Fruit fly (Drosophila melanogaster): ENCODE measurements around the gene Nepl6.
A peak's percentile ranks its signal among the peaks of the same experiment; 100 is the strongest.

The Nepl6 gene

dm6 chr2L:6356686-6357362 lies 28.5 kb downstream of the Nepl6 start (continued):
- TF ChIP-seq slbo (GFP tag; IDR thresholded peaks at IDR 0.05), result peak; percentile 28
- TF ChIP-seq CG18262 (tag; optimal IDR thresholded peaks at IDR 0.05), result peak; percentile 58
- peak; percentile 46 for TF ChIP-seq trem (tag; optimal IDR thresholded peaks at IDR 0.05)
- peak; percentile 56 for TF ChIP-seq CG18764 (GFP tag; optimal IDR thresholded peaks at IDR 0.05)
- TF ChIP-seq CG7839 (tag; optimal IDR thresholded peaks at IDR 0.05), result peak; percentile 52
- peak; percentile 54 for TF ChIP-seq CG4820 (GFP tag; optimal IDR thresholded peaks at IDR 0.05)
- TF ChIP-seq lab (GFP tag; optimal IDR thresholded peaks at IDR 0.05), result peak; percentile 68
- TF ChIP-seq CG11398 (GFP tag; optimal IDR thresholded peaks at IDR 0.05), result no peak
- TF ChIP-seq btn (GFP tag; optimal IDR thresholded peaks at IDR 0.05), result no peak
- TF ChIP-seq CG42726 (GFP tag; IDR thresholded peaks at IDR 0.05; ENCODE audit: partially characterized antibody), result 0 out of 2 replicates have a peak, but pooled peaks have one; percentile 27
- peak; percentile 22 for TF ChIP-seq Oli (tag; optimal IDR thresholded peaks at IDR 0.05)
- TF ChIP-seq pzg (GFP tag; optimal IDR thresholded peaks at IDR 0.05), result no peak
- TF ChIP-seq CG2678 (tag; optimal IDR thresholded peaks at IDR 0.05), result peak; percentile 36
- peak; percentile 56 for TF ChIP-seq Blimp-1 (GFP tag; optimal IDR thresholded peaks at IDR 0.05)
- no peak for TF ChIP-seq Camta (GFP tag; optimal IDR thresholded peaks at IDR 0.05)
- peak; percentile 57 for TF ChIP-seq phol (tag; optimal IDR thresholded peaks at IDR 0.05)
- TF ChIP-seq CG32532 (GFP tag; IDR thresholded peaks at IDR 0.05), result peak; percentile 61; the same call in 1 of the 2 replicates
- peak; percentile 23 for TF ChIP-seq tin (GFP tag; optimal IDR thresholded peaks at IDR 0.05)
- TF ChIP-seq CG1603 (tag; optimal IDR thresholded peaks at IDR 0.05), result peak; percentile 67
- peak; percentile 12 for TF ChIP-seq pfk (GFP tag; optimal IDR thresholded peaks at IDR 0.05)
- TF ChIP-seq dmrt11E (tag; optimal IDR thresholded peaks at IDR 0.05), result peak; percentile 44
- peak; percentile 9 for TF ChIP-seq maf-S (GFP tag; optimal IDR thresholded peaks at IDR 0.05)
- TF ChIP-seq Antp (GFP tag; optimal IDR thresholded peaks at IDR 0.05), result peak; percentile 26
- TF ChIP-seq otp (GFP tag; IDR thresholded peaks at IDR 0.05), result 0 out of 3 replicates have a peak, but pooled peaks have one; percentile 26
- TF ChIP-seq CG5245 (GFP tag; optimal IDR thresholded peaks at IDR 0.05), result peak; percentile 54
- TF ChIP-seq CG10366 (GFP tag; IDR thresholded peaks at IDR 0.05), result peak; percentile 10; the same call in 1 of the 2 replicates
- peak in 1 of 2 experiments; percentile 49 for TF ChIP-seq bsh (GFP tag; optimal IDR thresholded peaks at IDR 0.05)
- peak; percentile 45 for TF ChIP-seq Lhr (GFP tag; optimal IDR thresholded peaks at IDR 0.05)
- TF ChIP-seq CG7271 (tag; optimal IDR thresholded peaks at IDR 0.05), result peak; percentile 42
- TF ChIP-seq CG15514 (GFP tag; optimal IDR thresholded peaks at IDR 0.05), result peak; percentile 37
- TF ChIP-seq PHDP (tag; optimal IDR thresholded peaks at IDR 0.05), result peak; percentile 25
- TF ChIP-seq sens-2 (GFP tag; IDR thresholded peaks at IDR 0.05), result 0 out of 2 replicates have a peak, but pooled peaks have one; percentile 8
- peak; percentile 45 for TF ChIP-seq CG3281 (GFP tag; optimal IDR thresholded peaks at IDR 0.05)
- TF ChIP-seq sug (tag; optimal IDR thresholded peaks at IDR 0.05), result peak; percentile 34
- TF ChIP-seq CG10209 (GFP tag; optimal IDR thresholded peaks at IDR 0.05), result peak; percentile 4
- no peak for TF ChIP-seq trh (GFP tag; optimal IDR thresholded peaks at IDR 0.05)
- no peak for TF ChIP-seq BtbVII (GFP tag; optimal IDR thresholded peaks at IDR 0.05)
- TF ChIP-seq H2.0 (GFP tag; IDR thresholded peaks at IDR 0.05), result peak; percentile 24; the same call in 1 of the 2 replicates
- TF ChIP-seq gsb (GFP tag; IDR thresholded peaks at IDR 0.05), result no peak
- peak; percentile 53 for TF ChIP-seq Sox102F (GFP tag; optimal IDR thresholded peaks at IDR 0.05)
- no peak for TF ChIP-seq dimm (GFP tag; IDR thresholded peaks at IDR 0.05)
- TF ChIP-seq CG30431 (GFP tag; optimal IDR thresholded peaks at IDR 0.05), result peak; percentile 19
- peak; percentile 34 for TF ChIP-seq ind (GFP tag; optimal IDR thresholded peaks at IDR 0.05)
- peak; percentile 39 for TF ChIP-seq bcd (GFP tag; optimal IDR thresholded peaks at IDR 0.05)
- no peak for TF ChIP-seq sc (optimal IDR thresholded peaks at IDR 0.05)
- peak; percentile 5 for TF ChIP-seq sc (GFP tag; optimal IDR thresholded peaks at IDR 0.05)
- TF ChIP-seq vvl (GFP tag; IDR thresholded peaks at IDR 0.05), result peak; percentile 29; the same call in 1 of the 2 replicates
- TF ChIP-seq ara (GFP tag; IDR thresholded peaks at IDR 0.05), result peak; percentile 26; the same call in 1 of the 2 replicates
- TF ChIP-seq kah (GFP tag; optimal IDR thresholded peaks at IDR 0.05), result peak; percentile 33

Measured in whole organism, embryonic.